Fruit fly (Drosophila melanogaster) whole organism, embryonic: ENCODE measurements around the gene CG15414.

Experiments
- Ada2b ChIP-seq: fragments of 200-800 bp; sonication (Bioruptor generic); IDR thresholded peaks from 2 replicates; pipeline ENCODE4 v1.3.6; 2022; ENCODE audit warnings: missing biosample characterization, missing genetic modification characterization
- Adf1 ChIP-seq: fragments of 200-800 bp; sonication (Bioruptor generic); IDR thresholded peaks from 2 replicates; pipeline ENCODE4 v1.3.6; 2022; ENCODE audit warnings: missing biosample characterization, missing genetic modification characterization
- Aef1 ChIP-seq: fragments of 200-800 bp; sonication (Bioruptor generic); IDR thresholded peaks from 3 replicates; pipeline ENCODE4 v1.3.6; 2022; ENCODE audit warnings: missing biosample characterization, missing genetic modification characterization
- BEAF-32 ChIP-seq: fragments of 200-800 bp; sonication (Bioruptor generic); optimal IDR thresholded peaks from 3 replicates; lab custom pipeline; 2017; ENCODE audit warnings: missing biosample characterization, missing genetic modification characterization, mild to moderate bottlenecking, moderate library complexity, missing genetic modification reagents
- CG11723 ChIP-seq: fragments of 200-800 bp; sonication (Bioruptor generic); optimal IDR thresholded peaks from 2 replicates; lab custom pipeline; 2017; ENCODE audit warnings: missing biosample characterization, mild to moderate bottlenecking, missing genetic modification characterization
- CG1233 ChIP-seq: fragments of 200-800 bp; sonication (Bioruptor generic); optimal IDR thresholded peaks from 4 replicates; lab custom pipeline; 2018; ENCODE audit warnings: missing biosample characterization, mild to moderate bottlenecking, missing genetic modification characterization
- CG12391 ChIP-seq: fragments of 200-800 bp; sonication (Bioruptor generic); optimal IDR thresholded peaks from 3 replicates; lab custom pipeline; 2018; ENCODE audit warnings: missing biosample characterization, mild to moderate bottlenecking, missing genetic modification characterization, moderate library complexity
- CG13424 ChIP-seq: fragments of 200-800 bp; sonication (Bioruptor generic); optimal IDR thresholded peaks from 2 replicates; lab custom pipeline; 2019; ENCODE audit warnings: missing biosample characterization, mild to moderate bottlenecking, missing genetic modification characterization, moderate library complexity
- CG13624 ChIP-seq: fragments of 200-800 bp; sonication (Bioruptor generic); optimal IDR thresholded peaks from 2 replicates; lab custom pipeline; 2016; ENCODE audit warnings: missing biosample characterization, missing genetic modification characterization
- CG17385 ChIP-seq: fragments of 200-800 bp; sonication (Bioruptor generic); optimal IDR thresholded peaks from 3 replicates; lab custom pipeline; 2018; ENCODE audit warnings: missing biosample characterization, mild to moderate bottlenecking, missing genetic modification characterization
- CG17802 ChIP-seq: fragments of 200-800 bp; sonication (Bioruptor generic); optimal IDR thresholded peaks from 2 replicates; lab custom pipeline; 2018; ENCODE audit warnings: missing biosample characterization, mild to moderate bottlenecking, missing genetic modification characterization, moderate library complexity
- CG2875 ChIP-seq: fragments of 200-800 bp; sonication (Bioruptor generic); optimal IDR thresholded peaks from 2 replicates; lab custom pipeline; 2017; ENCODE audit warnings: missing biosample characterization, mild to moderate bottlenecking, missing genetic modification characterization, missing genetic modification reagents
- CG31365 ChIP-seq: fragments of 200-800 bp; sonication (Bioruptor generic); optimal IDR thresholded peaks from 2 replicates; lab custom pipeline; 2018; ENCODE audit warnings: missing biosample characterization, mild to moderate bottlenecking, missing genetic modification characterization
- CG32767 ChIP-seq: fragments of 200-800 bp; sonication (Bioruptor generic); IDR thresholded peaks from 2 replicates; pipeline ENCODE4 v1.3.6; 2022; ENCODE audit warnings: missing biosample characterization, missing genetic modification characterization
- CG3281 ChIP-seq: fragments of 200-800 bp; sonication (Bioruptor generic); optimal IDR thresholded peaks from 3 replicates; lab custom pipeline; 2017; ENCODE audit warnings: missing biosample characterization, mild to moderate bottlenecking, missing genetic modification characterization
- CG4404 ChIP-seq: fragments of 200-800 bp; sonication (Bioruptor generic); IDR thresholded peaks from 2 replicates; pipeline ENCODE4 v1.3.6; 2022; ENCODE audit warnings: missing biosample characterization, missing genetic modification characterization
- CG6683 ChIP-seq: fragments of 200-800 bp; sonication (Bioruptor generic); optimal IDR thresholded peaks from 2 replicates; lab custom pipeline; 2017; ENCODE audit warnings: missing biosample characterization, mild to moderate bottlenecking, missing genetic modification characterization, missing genetic modification reagents
- CG7839 ChIP-seq: fragments of 200-800 bp; sonication (Bioruptor generic); optimal IDR thresholded peaks from 3 replicates; lab custom pipeline; 2018; ENCODE audit warnings: missing biosample characterization, mild to moderate bottlenecking, missing genetic modification characterization, moderate library complexity
- CG8359 ChIP-seq: fragments of 200-800 bp; sonication (Bioruptor generic); optimal IDR thresholded peaks from 2 replicates; lab custom pipeline; 2017; ENCODE audit warnings: missing biosample characterization, mild to moderate bottlenecking, missing genetic modification characterization, borderline replicate concordance
- CG9609 ChIP-seq: fragments of 200-800 bp; sonication (Bioruptor generic); optimal IDR thresholded peaks from 3 replicates; lab custom pipeline; 2016; ENCODE audit warnings: missing biosample characterization, missing genetic modification characterization
- Drgx ChIP-seq: fragments of 200-800 bp; sonication (Bioruptor generic); IDR thresholded peaks from 2 replicates; pipeline ENCODE4 v1.3.6; 2022; ENCODE audit warnings: missing biosample characterization, missing genetic modification characterization
- E2f2 ChIP-seq: fragments of 200-800 bp; sonication (Bioruptor generic); IDR thresholded peaks from 2 replicates; pipeline ENCODE4 v1.3.6; 2022; ENCODE audit warnings: missing biosample characterization, missing genetic modification characterization
- Ets65A ChIP-seq: fragments of 200-800 bp; sonication (Bioruptor generic); peaks from one replicate; lab custom pipeline; 2016; ENCODE audit warnings: missing biosample characterization, missing genetic modification characterization
- Gsc ChIP-seq: fragments of 200-800 bp; sonication (Bioruptor generic); IDR thresholded peaks from 2 replicates; pipeline ENCODE4 v1.3.6; 2022; ENCODE audit warnings: missing biosample characterization, missing genetic modification characterization
- Hr51 ChIP-seq, 2 experiments: fragments of 200-800 bp; sonication (Bioruptor generic); optimal IDR thresholded peaks; 2 replicates in 1 of 2; 3 replicates in 1 of 2; lab custom pipeline; 2016 to 2018; ENCODE audit warnings: missing biosample characterization in 2 of 2, missing genetic modification characterization in 2 of 2, mild to moderate bottlenecking in 1 of 2, moderate library complexity in 1 of 2
- Lhr ChIP-seq: fragments of 200-800 bp; sonication (Bioruptor generic); optimal IDR thresholded peaks from 3 replicates; lab custom pipeline; 2017; ENCODE audit warnings: mild to moderate bottlenecking, missing biosample characterization, missing genetic modification reagents, missing genetic modification characterization
- Optix ChIP-seq: fragments of 200-800 bp; sonication (Bioruptor generic); IDR thresholded peaks from 3 replicates; pipeline ENCODE4 v1.3.6; 2022; ENCODE audit warnings: missing biosample characterization, missing genetic modification characterization
- Ptx1 ChIP-seq: fragments of 200-800 bp; sonication (Bioruptor generic); IDR thresholded peaks from 2 replicates; pipeline ENCODE4 v1.3.6; 2022; ENCODE audit warnings: missing biosample characterization, missing genetic modification characterization
- Sox102F ChIP-seq: fragments of 200-800 bp; sonication (Bioruptor generic); optimal IDR thresholded peaks from 2 replicates; lab custom pipeline; 2018; ENCODE audit warnings: missing biosample characterization, mild to moderate bottlenecking, missing genetic modification characterization, moderate library complexity
- Xrp1 ChIP-seq: fragments of 200-800 bp; sonication (Bioruptor generic); IDR thresholded peaks from 2 replicates; pipeline ENCODE4 v1.3.6; 2022; ENCODE audit warnings: missing biosample characterization, missing genetic modification characterization
- ase ChIP-seq: fragments of 200-800 bp; sonication (Bioruptor generic); IDR thresholded peaks from 3 replicates; pipeline ENCODE4 v1.3.6; 2022; ENCODE audit warnings: missing biosample characterization, missing genetic modification characterization
- caup ChIP-seq: fragments of 200-800 bp; sonication (Bioruptor generic); optimal IDR thresholded peaks from 3 replicates; lab custom pipeline; 2017; ENCODE audit warnings: missing biosample characterization, mild to moderate bottlenecking, missing genetic modification characterization, moderate library complexity; ENCODE audit not compliant: severe bottlenecking
- ems ChIP-seq: fragments of 200-800 bp; sonication (Bioruptor generic); optimal IDR thresholded peaks from 3 replicates; lab custom pipeline; 2016; ENCODE audit warnings: missing biosample characterization, missing genetic modification characterization
- esg ChIP-seq: fragments of 200-800 bp; sonication (Bioruptor generic); conservative IDR thresholded peaks from 2 replicates; pipeline ENCODE4 v1.3.6; 2022; ENCODE audit warnings: missing biosample characterization, missing genetic modification characterization
- gcm ChIP-seq: fragments of 200-800 bp; sonication (Bioruptor generic); optimal IDR thresholded peaks from 2 replicates; lab custom pipeline; 2019; ENCODE audit warnings: missing biosample characterization, mild to moderate bottlenecking, missing genetic modification characterization, moderate library complexity
- gcm2 ChIP-seq: fragments of 200-800 bp; sonication (Bioruptor generic); optimal IDR thresholded peaks from 2 replicates; lab custom pipeline; 2016; ENCODE audit warnings: missing biosample characterization, missing genetic modification characterization
- gem ChIP-seq: fragments of 200-800 bp; sonication (Bioruptor generic); optimal IDR thresholded peaks from 2 replicates; lab custom pipeline; 2019; ENCODE audit warnings: missing biosample characterization, mild to moderate bottlenecking, missing genetic modification characterization, moderate library complexity
- h ChIP-seq: fragments of >200 bp; optimal IDR thresholded peaks from 2 replicates; lab custom pipeline; 2017
- hth ChIP-seq: fragments of >200 bp; optimal IDR thresholded peaks from 2 replicates; lab custom pipeline; 2017; ENCODE audit warnings: inconsistent platforms
- insv ChIP-seq, 2 experiments: fragments of 200-800 bp; sonication (Bioruptor generic); optimal IDR thresholded peaks; 3 replicates each; lab custom pipeline; 2016 to 2018; ENCODE audit warnings: missing biosample characterization in 2 of 2, missing genetic modification characterization in 2 of 2
- klu ChIP-seq: fragments of 200-800 bp; sonication (Bioruptor generic); IDR thresholded peaks from 2 replicates; pipeline ENCODE4 v1.3.6; 2022; ENCODE audit warnings: missing biosample characterization, missing genetic modification characterization
- knrl ChIP-seq: fragments of 200-800 bp; sonication (Bioruptor generic); IDR thresholded peaks from 3 replicates; pipeline ENCODE4 v1.3.6; 2022; ENCODE audit warnings: missing biosample characterization, missing genetic modification characterization; ENCODE audit not compliant: partially characterized antibody
- maf-S ChIP-seq: fragments of 200-800 bp; sonication (Bioruptor generic); optimal IDR thresholded peaks from 2 replicates; lab custom pipeline; 2016; ENCODE audit warnings: missing biosample characterization, missing genetic modification characterization
- mam ChIP-seq: fragments of 200-800 bp; sonication (Bioruptor generic); optimal IDR thresholded peaks from 3 replicates; lab custom pipeline; 2016; ENCODE audit warnings: missing biosample characterization, missing genetic modification characterization
- org-1 ChIP-seq: fragments of 200-800 bp; sonication (Bioruptor generic); optimal IDR thresholded peaks from 2 replicates; lab custom pipeline; 2017; ENCODE audit warnings: missing biosample characterization, missing genetic modification characterization
- pb ChIP-seq: fragments of 200-800 bp; sonication (Bioruptor generic); optimal IDR thresholded peaks from 3 replicates; lab custom pipeline; 2016; ENCODE audit warnings: missing biosample characterization, missing genetic modification characterization
- sens ChIP-seq: fragments of 200-800 bp; sonication (Bioruptor generic); peaks from one replicate; lab custom pipeline; 2016; ENCODE audit warnings: missing biosample characterization, missing genetic modification characterization
- sqz ChIP-seq: fragments of 200-800 bp; sonication (Bioruptor generic); optimal IDR thresholded peaks from 3 replicates; lab custom pipeline; 2018; ENCODE audit warnings: missing biosample characterization, mild to moderate bottlenecking, missing genetic modification characterization
- stc ChIP-seq: fragments of 200-800 bp; sonication (Bioruptor generic); IDR thresholded peaks from 2 replicates; pipeline ENCODE4 v1.3.6; 2022; ENCODE audit warnings: missing biosample characterization, missing genetic modification characterization
- tio ChIP-seq: fragments of 200-800 bp; sonication (Bioruptor generic); optimal IDR thresholded peaks from 2 replicates; lab custom pipeline; 2017; ENCODE audit warnings: missing biosample characterization, missing genetic modification characterization, inconsistent platforms

Gene CG15414

DNA sequence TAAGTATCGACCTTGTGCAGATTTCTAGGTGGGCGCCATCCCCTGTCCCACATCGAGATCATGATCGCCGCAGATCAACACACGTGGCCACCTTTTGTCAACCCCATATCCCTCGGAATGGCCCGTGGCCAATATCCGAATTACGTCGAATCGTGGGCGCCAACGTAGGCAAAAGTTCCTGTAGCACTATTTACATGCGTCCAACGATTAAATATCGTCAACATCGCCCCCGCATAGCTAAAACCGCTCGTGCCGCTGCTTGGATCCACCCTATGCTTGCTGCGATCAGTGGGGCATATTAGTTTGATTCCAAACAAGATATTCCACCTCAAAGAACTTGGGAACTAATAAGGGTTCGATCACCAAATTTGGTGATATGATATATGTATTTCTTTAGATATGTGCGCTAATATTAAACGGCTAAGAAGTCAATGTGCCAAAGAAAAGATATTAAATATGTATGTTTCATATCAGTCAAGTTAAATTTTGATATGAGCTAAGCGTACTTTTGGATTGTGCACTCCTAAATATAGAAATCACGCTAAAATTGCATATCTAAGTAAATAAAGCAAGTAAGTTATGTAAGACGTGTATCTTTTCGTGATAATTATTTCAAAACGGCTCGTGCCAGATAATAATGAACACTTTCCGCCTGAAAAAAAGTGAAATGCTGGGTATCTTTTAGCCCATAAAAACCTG, 13.7 kb downstream of the CG15414 start (continued):
- no peak for TF ChIP-seq klu (GFP tag; lab: Robert Waterston, UW)
- TF ChIP-seq tio = peak; percentile 57
- peak; percentile 45 for TF ChIP-seq Ptx1 (GFP tag; lab: Robert Waterston, UW)
- peak; percentile 64 for TF ChIP-seq gem (tag; lab: Kevin White, UChicago)
- TF ChIP-seq CG31365 (tag; lab: Kevin White, UChicago) = no peak
- TF ChIP-seq gcm (GFP tag; lab: Kevin White, UChicago) = no peak
- TF ChIP-seq CG13424 (tag; lab: Kevin White, UChicago) = peak; percentile 48
- TF ChIP-seq maf-S (GFP tag; lab: Kevin White, UChicago) = peak; percentile 47
- TF ChIP-seq CG8359 (GFP tag; lab: Kevin White, UChicago) = no peak
- no peak for TF ChIP-seq sqz (GFP tag; lab: Kevin White, UChicago)
- TF ChIP-seq org-1 (GFP tag; lab: Kevin White, UChicago) = no peak
- TF ChIP-seq Drgx (GFP tag; lab: Robert Waterston, UW) = peak; percentile 28; the same call in 1 of the 2 replicates
- TF ChIP-seq CG13624 = peak; percentile 36
- peak; percentile 16 for TF ChIP-seq CG1233 (GFP tag; lab: Kevin White, UChicago)
- TF ChIP-seq CG6683 = no peak
- TF ChIP-seq knrl = no peak
- peak; percentile 21 for TF ChIP-seq CG12391 (tag; lab: Kevin White, UChicago)
- no peak for TF ChIP-seq h (lab: Kevin White, UChicago)
- no peak for TF ChIP-seq Lhr (GFP tag; lab: Kevin White, UChicago)
- TF ChIP-seq CG17802 (tag; lab: Kevin White, UChicago) = no peak
- peak; percentile 51 for TF ChIP-seq mam (GFP tag; lab: Kevin White, UChicago)
- peak; percentile 52 for TF ChIP-seq CG7839 (tag; lab: Kevin White, UChicago)
- TF ChIP-seq esg (GFP tag; lab: Robert Waterston, UW) = 0 out of 2 replicates have a peak, but pooled peaks have one; percentile 6
- TF ChIP-seq Hr51 (GFP tag; optimal IDR thresholded peaks at IDR 0.05; lab: Kevin White, UChicago) = peak in 1 of 2 experiments; percentile 38
- peak; percentile 40 for TF ChIP-seq CG11723
- TF ChIP-seq CG3281 (GFP tag; lab: Kevin White, UChicago) = peak; percentile 41
- no peak for TF ChIP-seq stc (GFP tag; lab: Robert Waterston, UW)
- no peak for TF ChIP-seq Gsc
- peak; percentile 23; the same call in 1 of the 2 replicates for TF ChIP-seq Ada2b (GFP tag; lab: Robert Waterston, UW)
- TF ChIP-seq CG17385 (GFP tag; lab: Kevin White, UChicago) = peak; percentile 39
- peak; percentile 44 for TF ChIP-seq CG9609
- 0 out of 2 replicates have a peak, but pooled peaks have one; percentile 20 for TF ChIP-seq Xrp1 (GFP tag; lab: Robert Waterston, UW)
- peak; percentile 87 for TF ChIP-seq Ets65A (GFP tag; lab: Kevin White, UChicago)
- peak; percentile 22 for TF ChIP-seq ems (GFP tag; lab: Kevin White, UChicago)
- peak; percentile 4 for TF ChIP-seq caup (GFP tag; lab: Kevin White, UChicago)
- no peak for TF ChIP-seq gcm2 (GFP tag; lab: Kevin White, UChicago)
- TF ChIP-seq ase (GFP tag; lab: Robert Waterston, UW) = 0 out of 3 replicates have a peak, but pooled peaks have one; percentile 22
- no peak for TF ChIP-seq CG2875 (GFP tag; lab: Kevin White, UChicago)
- TF ChIP-seq pb (GFP tag; lab: Kevin White, UChicago) = peak; percentile 14
- no peak for TF ChIP-seq CG4404 (GFP tag; lab: Robert Waterston, UW)
- no peak for TF ChIP-seq Optix (GFP tag; lab: Robert Waterston, UW)
- TF ChIP-seq Aef1 = peak; percentile 40; the same call in 1 of the 3 replicates
- peak; percentile 8 for TF ChIP-seq BEAF-32 (GFP tag; lab: Kevin White, UChicago)
- TF ChIP-seq insv (GFP tag; optimal IDR thresholded peaks at IDR 0.05; lab: Kevin White, UChicago) = no peak
- no peak for TF ChIP-seq Adf1 (GFP tag; lab: Robert Waterston, UW)
- no peak for TF ChIP-seq E2f2 (GFP tag; lab: Robert Waterston, UW)
- TF ChIP-seq Sox102F (GFP tag; lab: Kevin White, UChicago) = peak; percentile 39
- no peak for TF ChIP-seq hth (lab: Kevin White, UChicago)
- TF ChIP-seq CG32767 (GFP tag; lab: Robert Waterston, UW) = no peak; the same call in 1 of the 2 replicates
- TF ChIP-seq sens (GFP tag; lab: Kevin White, UChicago) = peak; percentile 87
